Fruit fly (Drosophila melanogaster) S2 (cell line): ENCODE data around the gene CG13842.

Source experiments
- CG8478 ChIP-seq: fragments of >200 bp; optimal IDR thresholded peaks from 2 replicates; lab custom pipeline; 2018
- CTCF ChIP-seq, 2 experiments: fragments of >200 bp; optimal IDR thresholded peaks; 2 replicates each; lab custom pipeline; 2018

CG13842 gene

DNA sequence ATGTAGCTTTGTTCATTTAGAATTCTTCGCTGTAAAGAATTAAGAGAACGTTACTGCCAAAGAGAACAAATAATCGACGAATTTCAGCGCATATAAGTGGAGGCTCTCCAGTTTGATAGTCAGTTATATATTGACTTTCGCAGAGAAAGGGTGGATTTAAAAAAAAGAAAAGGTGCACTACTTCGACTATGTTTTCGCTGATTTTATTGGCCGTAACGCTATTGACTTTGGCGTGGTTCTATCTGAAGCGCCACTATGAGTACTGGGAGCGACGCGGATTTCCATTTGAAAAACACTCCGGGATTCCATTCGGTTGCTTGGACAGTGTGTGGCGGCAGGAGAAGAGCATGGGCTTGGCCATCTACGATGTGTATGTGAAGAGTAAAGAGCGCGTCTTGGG is 8.9 kb downstream of the CG13842 start, which contains the start of gene Cyp6d4:
Gene Cyp6d4, plus strand, starts transcription at position 112 of the 400 bp plus-strand sequence.
- TF ChIP-seq CG8478 (lab: Kevin White, UChicago): no peak
- no peak for TF ChIP-seq CTCF (optimal IDR thresholded peaks at IDR 0.05; lab: Kevin White, UChicago)

DNA sequence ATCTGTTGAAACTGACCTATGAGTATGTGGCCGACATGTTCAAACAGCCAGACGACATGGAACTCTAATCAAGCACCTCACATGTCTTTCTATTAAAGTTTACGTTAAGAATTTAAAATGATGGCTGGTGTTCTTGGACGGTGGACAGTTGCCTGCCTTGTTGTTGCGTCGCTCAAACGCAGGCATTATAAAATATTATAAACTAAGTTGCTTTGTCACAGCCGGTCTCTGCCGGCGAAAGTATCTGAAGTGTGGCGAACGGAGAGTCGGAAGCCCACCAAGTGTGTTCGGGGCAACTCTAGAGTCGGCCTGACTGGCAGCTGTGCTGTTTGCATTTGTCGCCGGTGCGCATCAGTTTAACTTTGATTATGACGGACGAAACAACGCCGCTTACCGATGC is 12.4 kb downstream of the CG13842 start, which contains the start of gene cd:
Gene cd, plus strand, starts transcription at position 301 of the 400 bp plus-strand sequence.
- TF ChIP-seq CG8478 (lab: Kevin White, UChicago): no peak
- TF ChIP-seq CTCF (optimal IDR thresholded peaks at IDR 0.05; lab: Kevin White, UChicago): no peak

DNA sequence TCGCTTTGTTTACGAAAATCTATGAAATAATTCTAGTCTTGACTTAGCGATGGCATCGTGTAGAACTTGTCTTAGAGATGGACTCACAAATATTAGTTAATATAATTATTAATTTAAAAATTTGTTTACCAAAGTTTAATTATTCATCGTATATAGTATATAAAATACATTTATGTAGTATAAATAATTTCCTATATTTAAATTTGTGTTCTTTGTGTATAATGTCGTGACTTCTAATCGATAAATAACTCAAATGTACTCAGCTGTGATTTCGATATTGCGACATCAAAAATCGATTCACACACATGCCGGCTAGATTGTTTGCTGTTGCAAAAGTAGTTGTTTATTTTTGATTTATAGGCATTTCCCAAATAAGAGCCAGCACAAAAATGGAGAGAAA is 16.8 kb downstream of the CG13842 start, which contains the start of the genes wfs1 and Nup133:
Gene wfs1, minus strand, starts transcription at position 70 of the 400 bp plus-strand sequence.
Gene Nup133, plus strand, starts transcription at position 297 of the 400 bp plus-strand sequence.
- no peak for TF ChIP-seq CG8478 (lab: Kevin White, UChicago)
- no peak for TF ChIP-seq CTCF (optimal IDR thresholded peaks at IDR 0.05; lab: Kevin White, UChicago)

DNA sequence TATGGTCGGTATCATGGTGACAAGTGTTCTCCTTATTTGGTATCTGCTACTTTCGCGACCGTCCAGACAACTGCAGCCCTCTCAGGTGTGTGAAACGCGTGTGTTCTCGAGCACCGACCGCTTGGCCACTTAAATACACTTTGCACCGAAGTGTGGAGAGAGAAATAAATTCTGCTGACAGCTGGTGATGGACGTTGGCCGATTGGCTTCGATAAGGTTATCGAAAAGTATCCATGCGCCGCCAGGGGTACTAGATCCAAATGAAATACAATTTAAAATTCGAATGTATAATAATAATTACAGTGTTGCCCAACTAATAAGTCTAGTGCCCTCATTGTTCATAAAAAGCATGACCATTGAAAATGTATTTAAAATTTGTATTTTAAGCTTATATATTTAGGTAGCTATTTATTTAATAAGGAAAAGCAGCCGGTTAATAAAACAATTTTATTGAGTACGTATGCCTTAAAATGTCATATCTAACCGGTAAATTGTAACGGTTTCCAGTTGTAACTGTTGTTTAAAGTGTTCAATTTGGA is 20.7 kb downstream of the CG13842 start, which contains the start of the genes Gclm and CG17625:
Gene Gclm, minus strand, starts transcription at position 175 of the 539 bp plus-strand sequence.
Gene CG17625, plus strand, starts transcription at position 514 of the 539 bp plus-strand sequence.
- TF ChIP-seq CG8478 (lab: Kevin White, UChicago) (no peak), CTCF (optimal IDR thresholded peaks at IDR 0.05; lab: Kevin White, UChicago) (no peak)

DNA sequence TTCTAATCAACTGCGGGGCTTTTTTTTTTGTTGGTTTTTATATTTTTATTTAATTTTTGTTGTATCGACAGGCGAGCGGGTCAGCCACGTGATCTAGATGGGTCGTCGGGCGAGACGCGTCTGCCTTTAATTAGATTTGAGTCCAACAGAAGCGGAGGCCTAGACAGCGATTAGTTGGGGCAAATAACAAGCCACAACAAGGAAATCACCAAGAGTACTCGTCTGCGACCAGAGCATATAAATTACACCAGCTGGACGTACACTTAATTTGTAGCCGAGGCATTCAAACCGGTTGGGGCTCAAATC is 22.2 kb downstream of the CG13842 start:
- TF ChIP-seq CTCF (optimal IDR thresholded peaks at IDR 0.05; lab: Kevin White, UChicago) (no peak), CG8478 (lab: Kevin White, UChicago) (no peak)

DNA sequence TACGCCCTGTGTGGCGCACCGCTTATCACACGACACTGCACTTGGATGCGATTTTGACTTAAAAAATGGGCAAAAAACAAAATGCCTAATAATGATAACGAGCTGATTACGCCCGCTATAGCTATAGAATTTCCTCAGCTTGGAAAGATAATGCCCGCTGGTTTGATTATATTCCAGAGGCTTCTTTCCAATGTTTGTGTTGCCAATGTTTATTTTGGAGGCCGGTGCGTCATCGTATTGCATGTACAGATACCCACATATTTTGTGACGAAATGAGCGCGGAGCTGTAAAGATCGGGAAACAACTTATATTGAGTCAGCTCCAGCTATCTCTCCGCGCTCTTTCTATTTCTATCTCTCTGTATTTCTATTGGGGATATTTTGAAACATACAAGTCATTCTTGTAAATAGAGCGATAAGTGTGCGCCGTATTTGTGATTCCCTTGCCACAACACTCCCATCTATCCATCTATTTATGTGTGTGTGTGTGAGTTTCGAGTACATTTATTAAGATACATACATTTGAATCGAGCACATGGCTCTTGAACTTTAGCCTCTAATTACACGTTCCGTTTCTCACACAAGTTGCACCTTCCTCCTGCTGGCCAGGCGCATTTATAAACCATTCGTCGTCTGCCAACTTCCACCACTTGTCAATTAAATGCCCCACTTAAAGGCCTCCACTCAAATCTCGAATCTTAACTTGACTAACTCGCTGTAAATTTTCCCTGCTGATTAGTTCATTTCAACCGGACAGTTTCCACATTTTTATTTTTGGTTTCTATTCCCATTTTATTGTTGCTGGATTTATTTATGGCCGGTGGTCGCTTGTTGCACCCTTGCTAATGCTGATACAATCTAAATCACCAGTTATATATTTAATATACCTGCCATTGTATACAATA is 22.8 kb downstream of the CG13842 start:
- TF ChIP-seq CTCF (optimal IDR thresholded peaks at IDR 0.05; lab: Kevin White, UChicago): no peak
- TF ChIP-seq CG8478 (lab: Kevin White, UChicago): no peak

DNA sequence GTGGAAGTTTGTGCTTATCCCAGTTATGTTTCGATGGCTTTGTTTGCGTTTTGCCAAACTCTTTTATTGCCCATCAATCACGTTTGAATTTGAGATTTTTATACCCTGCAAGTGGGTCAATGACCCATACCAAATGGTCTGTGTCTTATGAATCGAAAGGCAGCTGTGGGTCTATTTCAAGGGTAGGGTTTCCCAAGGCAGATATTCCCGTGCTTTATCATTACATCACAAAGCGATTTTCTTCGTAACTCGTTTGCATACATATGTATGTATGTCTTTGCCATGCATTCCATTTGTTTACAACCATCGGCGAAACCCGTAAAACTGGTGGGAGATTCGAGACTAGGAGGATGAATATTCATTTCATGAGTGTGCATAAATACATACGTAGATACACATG is 31.6 kb downstream of the CG13842 start:
- no peak for TF ChIP-seq CG8478 (lab: Kevin White, UChicago)
- no peak for TF ChIP-seq CTCF (optimal IDR thresholded peaks at IDR 0.05; lab: Kevin White, UChicago)

DNA sequence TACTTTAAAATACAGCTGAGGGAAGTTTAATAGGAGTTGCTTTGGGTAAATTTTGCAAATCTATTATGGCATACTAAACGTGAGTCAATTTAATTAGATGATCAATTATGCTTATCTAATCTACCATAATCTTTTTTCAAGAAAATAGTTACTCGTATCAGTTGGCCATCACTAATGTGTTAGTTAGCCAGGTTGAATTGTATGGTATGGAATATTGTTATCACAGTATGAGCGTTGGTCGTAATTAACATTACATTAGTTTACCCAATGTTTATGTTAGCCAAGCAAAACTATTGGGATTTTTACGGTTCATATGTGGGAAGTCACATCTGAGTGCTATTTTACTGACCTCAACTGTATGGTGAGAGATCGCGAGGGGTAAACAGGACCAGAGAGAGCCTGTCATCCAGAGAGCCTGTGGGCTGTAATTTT is 33.5 kb downstream of the CG13842 start:
- TF ChIP-seq CTCF (optimal IDR thresholded peaks at IDR 0.05; lab: Kevin White, UChicago) (no peak), CG8478 (lab: Kevin White, UChicago) (no peak)

DNA sequence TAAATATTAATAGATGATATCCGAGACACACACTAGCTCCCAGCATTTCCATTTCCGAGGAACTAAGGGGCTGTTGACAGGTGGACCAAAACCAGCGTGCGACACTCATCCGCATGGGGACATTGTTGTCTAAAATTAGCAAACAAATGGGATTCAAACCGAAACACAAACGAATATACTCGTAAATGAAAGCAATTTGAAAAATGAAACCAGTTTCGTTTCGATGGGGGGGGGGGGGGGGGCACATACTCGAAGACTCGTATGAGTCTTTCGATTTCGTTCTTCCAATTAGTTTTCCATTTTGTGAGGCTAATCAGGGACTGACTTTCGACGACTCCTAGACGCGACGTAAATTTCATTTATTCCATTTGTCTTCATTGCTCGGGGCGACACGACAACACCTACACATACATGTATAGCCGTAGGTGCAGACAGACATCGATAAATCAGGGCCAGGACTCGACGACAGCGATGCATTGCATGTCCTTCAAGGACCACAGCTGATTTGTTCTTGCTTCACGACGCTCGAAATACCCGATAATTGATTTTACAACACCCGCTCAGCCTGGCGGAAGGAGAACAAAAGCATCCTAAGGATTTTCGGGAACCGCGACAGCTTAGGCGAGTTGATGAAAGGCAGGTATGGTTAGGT is 34.3 kb downstream of the CG13842 start:
- no peak for TF ChIP-seq CG8478 (lab: Kevin White, UChicago)
- no peak for TF ChIP-seq CTCF (optimal IDR thresholded peaks at IDR 0.05; lab: Kevin White, UChicago)

DNA sequence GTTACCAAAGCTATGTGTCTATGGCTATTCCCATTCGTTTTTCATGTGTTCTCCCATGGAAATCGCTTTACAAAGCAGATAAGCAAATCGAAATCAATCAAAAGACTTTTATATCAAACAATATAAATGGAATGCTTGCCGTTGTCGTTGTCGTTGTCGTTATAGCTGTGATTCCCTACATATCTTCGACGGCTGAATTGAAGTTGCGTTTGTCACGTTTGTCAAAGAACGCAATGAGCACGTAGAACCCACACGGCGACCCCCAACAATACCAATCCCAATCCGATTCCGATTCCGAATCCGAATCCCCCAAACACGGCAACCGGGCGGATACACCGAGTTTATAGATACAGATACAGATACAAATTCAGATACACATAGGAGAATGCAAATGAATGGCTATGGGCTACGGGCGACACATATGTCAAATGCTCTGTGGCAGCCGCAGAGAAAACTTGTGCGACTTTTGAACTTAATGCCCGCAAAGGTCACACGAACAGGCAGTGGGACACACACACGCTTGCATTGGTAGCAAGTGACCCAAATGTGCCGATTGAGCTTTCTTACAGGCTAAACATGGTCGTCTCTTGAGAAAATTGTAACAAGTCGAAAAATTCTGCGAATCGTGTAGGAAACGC is 37.2 kb downstream of the CG13842 start:
- TF ChIP-seq CTCF (optimal IDR thresholded peaks at IDR 0.05; lab: Kevin White, UChicago): no peak
- no peak for TF ChIP-seq CG8478 (lab: Kevin White, UChicago)

DNA sequence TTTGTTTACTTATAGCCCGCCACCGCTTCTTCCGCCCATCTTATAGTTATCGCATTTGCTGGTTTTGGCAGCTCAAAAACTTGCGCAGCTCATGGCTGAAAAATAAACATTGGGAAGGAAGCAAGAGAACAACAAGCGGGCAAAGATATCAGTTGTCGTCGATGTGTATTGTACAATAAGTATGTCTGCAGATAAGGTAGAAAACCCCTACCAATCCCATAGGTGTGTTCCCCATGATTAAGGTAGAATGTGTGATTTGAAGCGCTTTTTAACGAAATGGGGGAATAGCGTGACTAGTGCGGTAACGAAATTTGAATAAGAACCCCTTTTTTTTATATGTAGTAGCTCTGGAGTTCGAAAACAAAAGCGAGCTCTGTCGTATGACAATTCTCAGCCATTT is 38.0 kb downstream of the CG13842 start:
- TF ChIP-seq CTCF (optimal IDR thresholded peaks at IDR 0.05; lab: Kevin White, UChicago): no peak
- no peak for TF ChIP-seq CG8478 (lab: Kevin White, UChicago)

DNA sequence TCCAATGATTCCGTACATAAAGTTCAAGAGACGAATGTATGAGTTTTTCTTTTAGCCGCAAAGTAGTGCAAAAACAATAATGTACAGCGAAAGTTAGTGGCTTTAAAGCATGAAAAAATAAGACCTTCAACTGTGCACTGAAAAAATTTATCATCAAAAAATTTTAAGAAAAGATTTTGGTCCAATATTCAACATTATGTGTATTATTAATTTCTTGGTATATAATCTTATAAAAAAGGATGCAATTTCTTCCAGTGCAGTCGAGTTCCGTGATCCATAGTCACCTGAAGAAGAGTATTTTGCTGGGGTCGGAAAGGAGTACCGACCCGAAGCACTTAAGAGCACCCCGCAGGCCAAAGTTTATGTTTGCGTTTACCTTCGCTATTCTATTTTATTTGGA is 38.5 kb downstream of the CG13842 start:
- TF ChIP-seq CTCF (optimal IDR thresholded peaks at IDR 0.05; lab: Kevin White, UChicago): no peak
- no peak for TF ChIP-seq CG8478 (lab: Kevin White, UChicago)

DNA sequence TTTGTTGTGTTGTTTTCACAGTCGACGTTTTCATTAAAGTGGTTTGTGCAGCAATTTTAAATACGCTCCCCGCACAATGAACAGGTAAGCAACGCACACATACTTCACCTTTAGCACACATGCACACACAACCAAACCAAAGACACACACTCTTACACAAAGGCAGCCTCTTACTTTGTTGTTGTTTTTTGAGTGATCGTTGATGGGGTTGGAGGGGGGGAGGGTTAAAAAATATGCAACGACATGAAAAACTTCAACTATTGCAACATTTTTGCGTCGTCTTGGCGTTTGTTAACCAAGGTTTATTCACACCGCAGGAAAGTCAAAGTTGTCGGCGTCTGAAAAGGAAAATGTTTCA is 39.1 kb downstream of the CG13842 start:
- TF ChIP-seq CG8478 (lab: Kevin White, UChicago) (no peak), CTCF (optimal IDR thresholded peaks at IDR 0.05; lab: Kevin White, UChicago) (no peak)

DNA sequence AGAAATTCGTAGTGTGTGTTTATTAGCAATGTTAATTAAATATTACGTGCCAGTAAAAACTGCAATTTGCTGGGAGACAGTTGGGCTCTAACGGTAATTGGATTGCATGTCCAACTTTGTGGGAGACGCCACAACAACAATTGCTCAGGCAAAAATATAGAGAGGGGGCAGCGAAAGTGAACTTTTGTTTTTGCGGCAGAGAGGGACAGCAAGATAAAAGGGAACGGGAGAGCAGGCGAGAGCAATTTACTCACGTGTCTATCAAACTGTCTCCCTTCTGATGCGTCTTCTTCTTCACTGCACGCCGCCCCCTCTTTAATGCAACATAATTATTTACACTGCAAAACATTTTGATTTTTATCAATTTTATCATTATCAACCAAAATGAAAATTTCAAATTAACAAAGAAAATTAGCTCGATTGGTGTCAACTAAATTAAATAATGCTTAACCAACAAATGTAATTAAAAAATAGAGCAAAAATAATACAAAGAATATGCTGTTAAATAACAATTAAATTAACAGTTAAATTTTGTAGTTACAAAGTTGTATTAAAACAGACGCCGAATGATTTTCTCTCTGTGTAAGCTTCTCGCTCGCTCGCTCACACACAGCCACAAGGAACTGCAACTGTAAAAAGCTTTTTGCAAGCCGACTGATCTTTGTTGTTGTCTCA is 39.7 kb downstream of the CG13842 start:
- TF ChIP-seq CG8478 (lab: Kevin White, UChicago) (no peak), CTCF (optimal IDR thresholded peaks at IDR 0.05; lab: Kevin White, UChicago) (no peak)
